Worm (Caenorhabditis elegans): ENCODE results near the gene F54D8.10.
"Not testable (repeated sequence)": the region's sequence is repeated elsewhere in the genome, so short reads cannot be mapped to it uniquely, and the experiment has no call there.

F54D8.10 gene

DNA sequence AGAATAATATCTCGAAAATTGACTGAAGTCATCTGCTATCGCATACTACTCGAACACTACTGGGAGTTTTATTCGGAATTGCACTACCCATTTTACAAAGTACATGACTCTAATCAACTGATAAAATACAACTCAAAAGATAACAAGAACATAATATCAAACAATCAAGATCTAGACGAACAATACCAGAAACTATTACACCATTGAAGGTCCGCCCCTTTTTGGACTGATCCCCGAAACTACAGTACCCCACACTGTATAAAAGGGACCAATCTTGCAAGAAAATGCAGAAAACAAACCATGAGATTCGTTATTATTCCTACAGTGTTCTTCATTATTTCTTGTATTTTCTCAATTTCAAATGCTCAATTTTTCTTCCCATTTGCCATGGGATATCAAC is at the start of gene F54D8.10:
Gene F54D8.10 (plus strand): TSS at position 301 of the 400 bp plus-strand sequence.
- no peak for TF ChIP-seq unc-62 (GFP tag; optimal IDR thresholded peaks at IDR 0.05)

DNA sequence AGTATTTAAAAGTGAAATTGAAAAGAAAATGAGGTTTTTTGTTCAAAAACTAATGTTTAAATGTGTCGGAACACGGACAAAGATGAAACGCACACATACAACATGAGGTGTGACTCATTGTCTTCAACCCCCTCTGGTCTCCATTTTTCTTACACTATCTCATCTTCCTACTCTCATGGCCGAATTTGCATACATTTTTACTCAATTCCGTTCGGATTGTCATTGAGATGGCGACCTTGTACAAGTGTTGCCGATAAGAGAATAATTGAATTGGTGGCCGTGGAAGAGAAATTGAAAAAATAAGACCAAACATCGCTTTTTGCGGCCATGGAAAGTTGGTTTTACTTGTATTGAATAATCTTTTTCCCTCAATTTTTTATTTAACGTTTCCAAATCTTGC is 47.4 kb upstream of the F54D8.10 start, which contains the start of gene txbp-3:
Gene txbp-3 (minus strand): TSS at position 285 of the 400 bp plus-strand sequence.
- TF ChIP-seq unc-62 (GFP tag; optimal IDR thresholded peaks at IDR 0.05): no peak

DNA sequence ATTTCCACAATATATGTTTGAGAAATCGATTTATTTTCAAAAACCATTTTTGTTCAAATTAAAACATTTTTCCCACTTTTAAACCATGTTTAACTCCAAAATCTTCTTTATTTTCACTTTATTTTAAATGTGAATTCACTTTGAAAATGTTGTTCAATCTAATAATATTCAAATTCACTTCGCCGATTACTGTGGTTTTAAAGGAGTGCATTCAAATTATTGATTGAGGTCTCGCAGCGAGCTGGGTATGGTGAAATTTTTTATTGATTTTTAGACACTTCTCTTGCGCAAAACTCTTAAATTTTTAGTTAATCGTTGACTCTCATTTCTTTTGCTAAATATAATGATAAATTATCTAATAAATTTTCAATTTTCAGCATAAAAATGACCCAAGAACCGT is 46.9 kb upstream of the F54D8.10 start, which contains the start of gene C45G9.5:
Gene C45G9.5 (plus strand): TSS at position 378 of the 400 bp plus-strand sequence.
- TF ChIP-seq unc-62 (GFP tag; optimal IDR thresholded peaks at IDR 0.05): no peak

DNA sequence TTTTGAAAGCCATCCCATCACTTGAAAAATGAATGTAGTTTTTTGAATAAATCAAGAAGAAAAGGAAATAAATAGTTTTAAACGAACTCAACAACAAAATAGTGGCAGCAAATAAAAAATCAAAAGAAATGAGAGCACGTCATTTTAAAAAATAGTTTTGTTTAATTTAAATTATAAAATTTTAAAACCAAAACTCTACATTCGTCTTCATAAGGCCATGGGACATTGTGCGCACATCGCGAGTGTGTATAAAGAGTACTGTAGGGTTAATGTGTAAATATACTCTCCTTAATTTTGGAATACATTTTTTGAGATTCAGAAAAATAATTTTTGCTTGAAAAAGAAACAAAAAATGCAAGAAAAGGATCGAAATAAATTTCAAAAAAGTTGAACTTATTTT is 42.7 kb upstream of the F54D8.10 start, which contains the start of gene C45G9.15:
Gene C45G9.15 (minus strand): TSS at position 101 of the 400 bp plus-strand sequence.
- no peak for TF ChIP-seq unc-62 (GFP tag; optimal IDR thresholded peaks at IDR 0.05)

ce11 chrIII:5053541-5053940 is 41.1 kb upstream of the F54D8.10 start, which contains the start of gene C45G9.8:
Gene C45G9.8 (minus strand): TSS chrIII:5053641.
- TF ChIP-seq unc-62 (GFP tag; optimal IDR thresholded peaks at IDR 0.05): no peak

DNA sequence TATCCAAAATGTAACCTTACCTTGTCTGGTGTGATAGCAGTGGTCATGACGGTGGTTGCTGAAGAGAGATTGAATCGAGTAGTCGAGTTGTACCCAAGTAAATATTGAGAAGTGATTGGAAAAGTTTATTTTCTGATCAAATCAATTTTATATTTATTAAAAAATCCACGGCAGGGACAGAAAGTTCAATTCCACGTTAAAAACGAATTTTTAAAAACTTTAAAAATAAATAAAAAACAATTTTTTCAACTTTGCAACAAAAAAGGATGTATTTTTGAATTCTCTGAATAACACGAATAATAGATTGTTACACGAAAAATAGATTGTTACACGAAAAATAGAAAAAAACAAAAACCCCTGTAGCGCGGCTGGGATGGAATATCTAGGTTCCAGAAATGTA is 38.9 kb upstream of the F54D8.10 start, which contains the start of gene C45G9.9:
Gene C45G9.9 (minus strand): TSS at position 101 of the 400 bp plus-strand sequence.
- TF ChIP-seq unc-62 (GFP tag; optimal IDR thresholded peaks at IDR 0.05): not testable (repeated sequence)

DNA sequence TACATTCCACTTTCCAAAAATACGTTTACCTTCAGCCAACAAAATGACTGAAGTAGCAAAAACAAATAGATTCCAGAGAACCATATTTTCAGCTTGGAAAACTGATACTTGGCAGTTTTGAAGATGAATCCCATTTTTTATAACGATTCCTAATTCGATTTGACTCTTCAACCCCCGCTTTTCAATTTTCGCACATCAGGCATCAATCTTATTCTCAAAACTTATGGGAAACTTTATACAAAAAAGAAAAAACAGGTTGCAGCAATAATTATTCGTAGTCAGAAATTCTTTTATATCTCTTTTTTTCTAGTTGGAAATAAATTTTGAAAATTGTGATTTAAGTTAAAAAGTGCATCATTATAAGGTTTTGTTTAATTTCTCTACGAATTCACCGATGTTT is 32.8 kb upstream of the F54D8.10 start, which contains the start of gene C45G9.10:
Gene C45G9.10 (minus strand): TSS at position 101 of the 400 bp plus-strand sequence.
- TF ChIP-seq unc-62 (GFP tag; optimal IDR thresholded peaks at IDR 0.05): no peak

DNA sequence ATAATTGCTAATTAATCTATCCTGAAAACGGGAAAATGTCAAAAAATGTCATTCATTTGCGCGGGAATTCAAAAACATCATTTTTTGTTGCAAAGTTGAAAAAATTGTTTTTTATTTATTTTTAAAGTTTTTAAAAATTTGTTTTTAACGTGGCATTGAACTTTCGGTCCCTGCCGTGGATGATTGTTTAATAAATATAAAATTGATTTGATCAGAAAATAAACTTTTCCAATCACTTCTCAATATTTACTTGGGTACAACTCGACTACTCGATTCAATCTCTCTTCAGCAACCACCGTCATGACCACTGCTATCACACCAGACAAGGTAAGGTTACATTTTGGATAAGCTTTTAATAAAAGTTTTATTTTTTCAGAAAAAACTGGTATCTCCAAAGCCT is 32.2 kb upstream of the F54D8.10 start, which contains the start of gene C45G9.4:
Gene C45G9.4 (plus strand): TSS at position 301 of the 400 bp plus-strand sequence.
- not testable (repeated sequence) for TF ChIP-seq unc-62 (GFP tag; optimal IDR thresholded peaks at IDR 0.05)

ce11 chrIII:5068675-5069233 is 25.9 kb upstream of the F54D8.10 start, which contains the start of the genes C45G9.11 and C45G9.2:
Gene C45G9.11 (minus strand): TSS chrIII:5068725.
Gene C45G9.2 (plus strand): TSS chrIII:5069066.
- no peak for TF ChIP-seq unc-62 (GFP tag; optimal IDR thresholded peaks at IDR 0.05)

- no peak for TF ChIP-seq unc-62 (GFP tag; optimal IDR thresholded peaks at IDR 0.05)
These were observed 23.1 kb upstream of the F54D8.10 start, which contains the start of gene C45G9.12 for ce11 chrIII:5071509-5071908. Gene C45G9.12 (minus strand): TSS chrIII:5071609.

DNA sequence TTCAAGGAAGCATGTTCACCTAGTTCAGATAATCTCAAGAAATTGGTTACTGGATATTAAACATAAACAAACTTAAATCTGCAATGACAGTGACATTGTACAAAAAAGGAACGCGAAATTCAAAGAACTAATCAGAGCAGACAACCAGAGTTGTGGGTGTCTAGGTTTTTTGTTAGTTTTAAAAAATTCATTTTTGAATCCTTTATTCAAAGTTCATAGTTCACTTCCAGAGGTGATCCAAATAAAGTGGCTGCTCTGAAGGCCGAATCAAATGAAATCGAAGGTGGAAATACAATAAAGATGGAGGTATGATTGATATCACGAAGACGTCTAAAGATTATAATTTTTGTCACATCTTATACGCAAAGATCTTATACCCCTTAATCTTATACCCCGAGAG is 20.2 kb upstream of the F54D8.10 start, which contains the start of gene ttbk-6:
Gene ttbk-6 (plus strand): TSS at position 301 of the 400 bp plus-strand sequence.
- no peak for TF ChIP-seq unc-62 (GFP tag; optimal IDR thresholded peaks at IDR 0.05)

- no peak for TF ChIP-seq unc-62 (GFP tag; optimal IDR thresholded peaks at IDR 0.05)
These were observed 18.0 kb upstream of the F54D8.10 start for ce11 chrIII:5076569-5076968.

ce11 chrIII:5077150-5077814 is 17.3 kb upstream of the F54D8.10 start, which contains the start of gene alh-1:
Gene alh-1 (plus strand): TSS chrIII:5077764.
- TF ChIP-seq unc-62 (GFP tag; optimal IDR thresholded peaks at IDR 0.05): no peak

- no peak for TF ChIP-seq unc-62 (GFP tag; optimal IDR thresholded peaks at IDR 0.05)
These were observed 16.5 kb upstream of the F54D8.10 start for ce11 chrIII:5078062-5078461.

- no peak for TF ChIP-seq unc-62 (GFP tag; optimal IDR thresholded peaks at IDR 0.05)
These were observed 13.7 kb upstream of the F54D8.10 start for ce11 chrIII:5080700-5081572.

ce11 chrIII:5081573-5081823 is 13.1 kb upstream of the F54D8.10 start, which contains the start of gene cox-6A:
Gene cox-6A (plus strand): TSS chrIII:5081724.
- no peak for TF ChIP-seq unc-62 (GFP tag; optimal IDR thresholded peaks at IDR 0.05)
